Fruit fly (Drosophila melanogaster) whole organism, embryonic: Measurements from ENCODE around the gene ATPsynepsilonL.

ENCODE experiments used
- CG10321 ChIP-seq: fragments of 200-800 bp; sonication (Bioruptor generic); IDR thresholded peaks from 2 replicates; pipeline ENCODE4 v1.3.6; 2022; ENCODE audit warnings: missing biosample characterization, missing genetic modification characterization
- CG12236 ChIP-seq: fragments of 200-800 bp; sonication (Bioruptor generic); optimal IDR thresholded peaks from 2 replicates; lab custom pipeline; 2016; ENCODE audit warnings: missing biosample characterization, missing genetic modification characterization
- CG12744 ChIP-seq: fragments of 200-800 bp; sonication (Bioruptor generic); optimal IDR thresholded peaks from 2 replicates; lab custom pipeline; 2016; ENCODE audit warnings: missing biosample characterization, missing genetic modification characterization
- CG14441 ChIP-seq: fragments of 200-800 bp; sonication (Bioruptor generic); IDR thresholded peaks from 2 replicates; pipeline ENCODE4 v1.3.6; 2022; ENCODE audit warnings: missing biosample characterization, missing genetic modification characterization
- CG15269 ChIP-seq: fragments of 200-800 bp; sonication (Bioruptor generic); optimal IDR thresholded peaks from 2 replicates; lab custom pipeline; 2018; ENCODE audit warnings: missing biosample characterization, mild to moderate bottlenecking, missing genetic modification characterization, moderate library complexity
- CG1602 ChIP-seq: fragments of 200-800 bp; sonication (Bioruptor generic); optimal IDR thresholded peaks from 3 replicates; lab custom pipeline; 2016; ENCODE audit warnings: missing biosample characterization, missing genetic modification characterization
- CG2712 ChIP-seq: fragments of 200-800 bp; optimal IDR thresholded peaks from 3 replicates; lab custom pipeline; 2019; ENCODE audit warnings: missing biosample characterization, mild to moderate bottlenecking, missing genetic modification characterization, moderate library complexity
- CG3163 ChIP-seq: fragments of 200-800 bp; sonication (Bioruptor generic); optimal IDR thresholded peaks from 3 replicates; lab custom pipeline; 2016; ENCODE audit warnings: missing biosample characterization, missing genetic modification characterization
- CG3281 ChIP-seq: fragments of 200-800 bp; sonication (Bioruptor generic); optimal IDR thresholded peaks from 3 replicates; lab custom pipeline; 2017; ENCODE audit warnings: missing biosample characterization, mild to moderate bottlenecking, missing genetic modification characterization
- CG34376 ChIP-seq: fragments of 200-800 bp; sonication (Bioruptor generic); optimal IDR thresholded peaks from 2 replicates; lab custom pipeline; 2018; ENCODE audit warnings: missing biosample characterization, mild to moderate bottlenecking, missing genetic modification characterization
- CG3838 ChIP-seq: fragments of 200-800 bp; sonication (Bioruptor generic); optimal IDR thresholded peaks from 3 replicates; lab custom pipeline; 2016; ENCODE audit warnings: missing biosample characterization, missing genetic modification characterization
- CG4328 ChIP-seq: fragments of 200-800 bp; sonication (Bioruptor generic); optimal IDR thresholded peaks from 3 replicates; lab custom pipeline; 2017; ENCODE audit warnings: missing biosample characterization, missing genetic modification reagents, missing genetic modification characterization
- CG7372 ChIP-seq: fragments of 200-800 bp; sonication (Bioruptor generic); IDR thresholded peaks from 2 replicates; pipeline ENCODE4 v1.3.6; 2022; ENCODE audit warnings: missing biosample characterization, missing genetic modification characterization
- CG7745 ChIP-seq: fragments of 200-800 bp; sonication (Bioruptor generic); optimal IDR thresholded peaks from 2 replicates; lab custom pipeline; 2018; ENCODE audit warnings: missing biosample characterization, mild to moderate bottlenecking, missing genetic modification characterization, moderate library complexity
- CG7839 ChIP-seq: fragments of 200-800 bp; sonication (Bioruptor generic); optimal IDR thresholded peaks from 3 replicates; lab custom pipeline; 2018; ENCODE audit warnings: missing biosample characterization, mild to moderate bottlenecking, missing genetic modification characterization, moderate library complexity
- CG8944 ChIP-seq: fragments of 200-800 bp; sonication (Bioruptor generic); optimal IDR thresholded peaks from 3 replicates; lab custom pipeline; 2016; ENCODE audit warnings: missing biosample characterization, missing genetic modification characterization
- CG9727 ChIP-seq: fragments of 200-800 bp; sonication (Bioruptor generic); optimal IDR thresholded peaks from 3 replicates; lab custom pipeline; 2017; ENCODE audit warnings: missing biosample characterization, mild to moderate bottlenecking, missing genetic modification characterization
- Deaf1 ChIP-seq: fragments of 200-800 bp; optimal IDR thresholded peaks from 3 replicates; lab custom pipeline; 2019; ENCODE audit warnings: missing biosample characterization, mild to moderate bottlenecking, missing genetic modification characterization, moderate library complexity
- Dip3 ChIP-seq: fragments of 200-800 bp; sonication (Bioruptor generic); optimal IDR thresholded peaks from 3 replicates; lab custom pipeline; 2016; ENCODE audit warnings: missing biosample characterization, missing genetic modification characterization
- E2f1 ChIP-seq: fragments of 200-800 bp; sonication (Bioruptor generic); IDR thresholded peaks from 2 replicates; pipeline ENCODE4 v1.3.6; 2022; ENCODE audit warnings: missing biosample characterization, missing genetic modification characterization
- Elba2 ChIP-seq: fragments of 200-800 bp; sonication (Bioruptor generic); optimal IDR thresholded peaks from 3 replicates; lab custom pipeline; 2016; ENCODE audit warnings: missing biosample characterization, missing genetic modification characterization
- Ets65A ChIP-seq: fragments of 200-800 bp; sonication (Bioruptor generic); peaks from one replicate; lab custom pipeline; 2016; ENCODE audit warnings: missing biosample characterization, missing genetic modification characterization
- Fer2 ChIP-seq: fragments of 200-800 bp; sonication (Bioruptor generic); optimal IDR thresholded peaks from 2 replicates; lab custom pipeline; 2018; ENCODE audit warnings: missing biosample characterization, mild to moderate bottlenecking, missing genetic modification characterization, moderate library complexity
- Fer3 ChIP-seq: fragments of 200-800 bp; sonication (Bioruptor generic); optimal IDR thresholded peaks from 2 replicates; lab custom pipeline; 2018; ENCODE audit warnings: missing biosample characterization, mild to moderate bottlenecking, missing genetic modification characterization, moderate library complexity
- Hand ChIP-seq: fragments of 200-800 bp; sonication (Bioruptor generic); optimal IDR thresholded peaks from 2 replicates; lab custom pipeline; 2017; ENCODE audit warnings: mild to moderate bottlenecking, missing biosample characterization, missing genetic modification reagents, missing genetic modification characterization
- HmgZ ChIP-seq: fragments of 200-800 bp; sonication (Bioruptor generic); optimal IDR thresholded peaks from 2 replicates; lab custom pipeline; 2018; ENCODE audit warnings: missing biosample characterization, mild to moderate bottlenecking, missing genetic modification characterization
- Hr78 ChIP-seq, 2 experiments: fragments of 200-800 bp in 1 of 2; fragments of >200 bp in 1 of 2; sonication (Bioruptor generic) in 1 of 2; optimal IDR thresholded peaks; 2 replicates each; lab custom pipeline; 2017 to 2019; ENCODE audit warnings: missing biosample characterization in 2 of 2, missing genetic modification characterization in 2 of 2, mild to moderate bottlenecking in 1 of 2, moderate library complexity in 1 of 2
- Lhr ChIP-seq: fragments of 200-800 bp; sonication (Bioruptor generic); optimal IDR thresholded peaks from 3 replicates; lab custom pipeline; 2017; ENCODE audit warnings: mild to moderate bottlenecking, missing biosample characterization, missing genetic modification reagents, missing genetic modification characterization
- Lim3 ChIP-seq: fragments of 200-800 bp; sonication (Bioruptor generic); IDR thresholded peaks from 2 replicates; pipeline ENCODE4 v1.3.6; 2022; ENCODE audit warnings: missing biosample characterization, missing genetic modification characterization
- Scr ChIP-seq: fragments of 200-800 bp; sonication (Bioruptor generic); IDR thresholded peaks from 2 replicates; pipeline ENCODE4 v1.3.6; 2022; ENCODE audit warnings: missing biosample characterization, missing genetic modification characterization; ENCODE audit not compliant: partially characterized antibody
- abd-A ChIP-seq: fragments of 200-800 bp; sonication (Bioruptor generic); optimal IDR thresholded peaks from 3 replicates; lab custom pipeline; 2019; ENCODE audit warnings: missing biosample characterization, mild to moderate bottlenecking, missing genetic modification characterization, moderate library complexity
- caup ChIP-seq: fragments of 200-800 bp; sonication (Bioruptor generic); optimal IDR thresholded peaks from 3 replicates; lab custom pipeline; 2017; ENCODE audit warnings: missing biosample characterization, mild to moderate bottlenecking, missing genetic modification characterization, moderate library complexity; ENCODE audit not compliant: severe bottlenecking
- chif ChIP-seq, 2 experiments: fragments of 200-800 bp; sonication (Bioruptor generic); optimal IDR thresholded peaks; 3 replicates each; lab custom pipeline; 2016; ENCODE audit warnings: missing biosample characterization in 2 of 2, missing genetic modification characterization in 2 of 2
- cwo ChIP-seq: fragments of 200-800 bp; sonication (Bioruptor generic); optimal IDR thresholded peaks from 3 replicates; lab custom pipeline; 2017; ENCODE audit warnings: missing biosample characterization, missing genetic modification characterization, mild to moderate bottlenecking, moderate library complexity, missing genetic modification reagents
- da ChIP-seq: fragments of 200-800 bp; sonication (Bioruptor generic); optimal IDR thresholded peaks from 2 replicates; lab custom pipeline; 2016; ENCODE audit warnings: missing biosample characterization, missing genetic modification characterization
- fd3F ChIP-seq: fragments of 200-800 bp; sonication (Bioruptor generic); optimal IDR thresholded peaks from 2 replicates; lab custom pipeline; 2018; ENCODE audit warnings: missing biosample characterization, mild to moderate bottlenecking, missing genetic modification characterization, moderate library complexity
- gt ChIP-seq: fragments of 200-800 bp; sonication (Bioruptor generic); IDR thresholded peaks from 2 replicates; pipeline ENCODE4 v1.3.6; 2022; ENCODE audit warnings: missing biosample characterization, missing genetic modification characterization
- hb ChIP-seq: fragments of 200-800 bp; sonication (Bioruptor generic); IDR thresholded peaks from 3 replicates; pipeline ENCODE4 v1.3.6; 2022; ENCODE audit warnings: missing biosample characterization, missing genetic modification characterization; ENCODE audit not compliant: partially characterized antibody
- klu ChIP-seq: fragments of 200-800 bp; sonication (Bioruptor generic); IDR thresholded peaks from 2 replicates; pipeline ENCODE4 v1.3.6; 2022; ENCODE audit warnings: missing biosample characterization, missing genetic modification characterization
- lab ChIP-seq: fragments of 200-800 bp; sonication (Bioruptor generic); optimal IDR thresholded peaks from 3 replicates; lab custom pipeline; 2017; ENCODE audit warnings: missing biosample characterization, missing genetic modification characterization, mild to moderate bottlenecking, moderate library complexity, missing genetic modification reagents
- mirr ChIP-seq: fragments of 200-800 bp; sonication (Bioruptor generic); optimal IDR thresholded peaks from 3 replicates; lab custom pipeline; 2018; ENCODE audit warnings: missing biosample characterization, mild to moderate bottlenecking, missing genetic modification characterization
- nau ChIP-seq: fragments of 200-800 bp; sonication (Bioruptor generic); optimal IDR thresholded peaks from 3 replicates; lab custom pipeline; 2017; ENCODE audit warnings: missing biosample characterization, mild to moderate bottlenecking, missing genetic modification characterization, missing genetic modification reagents
- nerfin-2 ChIP-seq: fragments of 200-800 bp; sonication (Bioruptor generic); IDR thresholded peaks from 2 replicates; pipeline ENCODE4 v1.3.6; 2022; ENCODE audit warnings: missing biosample characterization, missing genetic modification characterization; ENCODE audit not compliant: partially characterized antibody
- pan ChIP-seq, 4 experiments: fragments of >200 bp in 3 of 4; fragments of 200-800 bp in 1 of 4; sonication (Bioruptor generic) in 1 of 4; optimal IDR thresholded peaks in 3 of 4; IDR thresholded peaks in 1 of 4; 2 replicates each; pipeline versions ENCODE4 v1.3.6 to Lab custom; 2017 to 2022; ENCODE audit warnings: missing biosample characterization in 2 of 4, missing genetic modification characterization in 2 of 4, mixed read lengths in 1 of 4
- row ChIP-seq: fragments of 200-800 bp; sonication (Bioruptor generic); IDR thresholded peaks from 3 replicates; pipeline ENCODE4 v1.3.6; 2022; ENCODE audit warnings: missing biosample characterization, missing genetic modification characterization
- schlank ChIP-seq: fragments of 200-800 bp; sonication (Bioruptor generic); optimal IDR thresholded peaks from 2 replicates; lab custom pipeline; 2018; ENCODE audit warnings: missing biosample characterization, mild to moderate bottlenecking, missing genetic modification characterization
- sd ChIP-seq: fragments of 200-800 bp; sonication (Bioruptor generic); optimal IDR thresholded peaks from 3 replicates; lab custom pipeline; 2018; ENCODE audit warnings: missing biosample characterization, mild to moderate bottlenecking, missing genetic modification characterization, moderate library complexity
- sug ChIP-seq: fragments of 200-800 bp; optimal IDR thresholded peaks from 2 replicates; lab custom pipeline; 2019; ENCODE audit warnings: missing biosample characterization, mild to moderate bottlenecking, missing genetic modification characterization, moderate library complexity

Gene ATPsynepsilonL

dm6 chr3R:10098296-10098675, 23.3 kb upstream of the ATPsynepsilonL start (continued):
- TF ChIP-seq klu (GFP tag; lab: Robert Waterston, UW) (0 out of 2 replicates have a peak, but pooled peaks have one; percentile 5), CG3163 (GFP tag; lab: Kevin White, UChicago) (no peak), CG3281 (GFP tag; lab: Kevin White, UChicago) (peak; percentile 19), CG9727 (GFP tag; lab: Kevin White, UChicago) (no peak), CG10321 (no peak), da (no peak), Elba2 (GFP tag; lab: Kevin White, UChicago) (no peak), Lim3 (GFP tag; lab: Robert Waterston, UW) (no peak), caup (GFP tag; lab: Kevin White, UChicago) (no peak), Scr (no peak), CG7839 (tag; lab: Kevin White, UChicago) (no peak), nerfin-2 (GFP tag; lab: Robert Waterston, UW) (0 out of 2 replicates have a peak, but pooled peaks have one; percentile 14), Hr78 (GFP tag; optimal IDR thresholded peaks at IDR 0.05; lab: Kevin White, UChicago) (peak in 1 of 2 experiments; percentile 73), CG3838 (GFP tag; lab: Kevin White, UChicago) (no peak), CG4328 (GFP tag; lab: Kevin White, UChicago) (no peak)
- TF ChIP-seq, all 482 proteins: peak for 20

dm6 chr3R:10099401-10099848, 22.1 kb upstream of the ATPsynepsilonL start:
- TF ChIP-seq row (GFP tag; lab: Robert Waterston, UW) (peak; percentile 23; the same call in 1 of the 3 replicates), hb (GFP tag; lab: Robert Waterston, UW) (no peak), E2f1 (no peak), CG7372 (GFP tag; lab: Robert Waterston, UW) (no peak), CG1602 (no peak), CG34376 (GFP tag; lab: Kevin White, UChicago) (peak; percentile 90), CG14441 (GFP tag; lab: Robert Waterston, UW) (no peak), CG8944 (GFP tag; lab: Kevin White, UChicago) (no peak), Lhr (no peak), schlank (tag; lab: Kevin White, UChicago) (peak; percentile 22), CG7745 (no peak), cwo (GFP tag; lab: Kevin White, UChicago) (peak; percentile 74), Hand (GFP tag; lab: Kevin White, UChicago) (peak; percentile 19), HmgZ (tag; lab: Kevin White, UChicago) (peak; percentile 60), klu (GFP tag; lab: Robert Waterston, UW) (no peak), gt (GFP tag; lab: Robert Waterston, UW) (no peak), pan (optimal IDR thresholded peaks at IDR 0.05; lab: Kevin White, UChicago) (no peak), pan (GFP tag; optimal IDR thresholded peaks at IDR 0.05 in 1 of 2, IDR thresholded peaks at IDR 0.05 in 1 of 2) (peak in 1 of 2 experiments; percentile 16), lab (peak; percentile 73), CG12236 (GFP tag; lab: Kevin White, UChicago) (no peak), sug (tag; lab: Kevin White, UChicago) (peak; percentile 92), Fer3 (tag; lab: Kevin White, UChicago) (no peak), Fer2 (tag; lab: Kevin White, UChicago) (no peak), nau (no peak), CG2712 (tag; lab: Kevin White, UChicago) (peak; percentile 15), Ets65A (GFP tag; lab: Kevin White, UChicago) (no peak), fd3F (GFP tag; lab: Kevin White, UChicago) (no peak), sd (tag; lab: Kevin White, UChicago) (peak; percentile 55), abd-A (tag; lab: Kevin White, UChicago) (no peak), Hr78 (GFP tag; optimal IDR thresholded peaks at IDR 0.05; lab: Kevin White, UChicago) (peak in 1 of 2 experiments; percentile 94), Dip3 (GFP tag; lab: Kevin White, UChicago) (no peak), Deaf1 (tag; lab: Kevin White, UChicago) (peak; percentile 83), CG12744 (GFP tag; lab: Kevin White, UChicago) (no peak), mirr (GFP tag; lab: Kevin White, UChicago) (peak; percentile 82), CG15269 (tag; lab: Kevin White, UChicago) (peak; percentile 16), chif (GFP tag; optimal IDR thresholded peaks at IDR 0.05; lab: Kevin White, UChicago) (no peak)
